Fruit fly (Drosophila melanogaster) Kc167 (cell line): Measurements from ENCODE around the gene Faa.
A peak's percentile ranks its signal among the peaks of the same experiment; 100 is the strongest.

Experiments used
- Myc ChIP-seq: fragments of >200 bp; optimal IDR thresholded peaks from 2 replicates; lab custom pipeline; 2017; ENCODE audit warnings: missing external identifiers
- Sin3A ChIP-seq: fragments of >200 bp; optimal IDR thresholded peaks from 2 replicates; lab custom pipeline; 2018; ENCODE audit warnings: missing external identifiers
- h ChIP-seq: fragments of >200 bp; optimal IDR thresholded peaks from 3 replicates; lab custom pipeline; 2018; ENCODE audit warnings: missing external identifiers
- insv ChIP-seq: fragments of >200 bp; optimal IDR thresholded peaks from 3 replicates; lab custom pipeline; 2018; ENCODE audit warnings: missing external identifiers
- psq ChIP-seq: fragments of >200 bp; optimal IDR thresholded peaks from 2 replicates; lab custom pipeline; 2017; ENCODE audit warnings: missing external identifiers
- ttk ChIP-seq: sonication (Bioruptor generic); optimal IDR thresholded peaks from 2 replicates; lab custom pipeline; 2017; ENCODE audit warnings: missing external identifiers

Faa gene

dm6 chr3L:4073755-4074154 is at the start of gene Faa:
Gene Faa, minus strand, starts transcription at chr3L:4073954.
- TF ChIP-seq insv, result no peak
- no peak for TF ChIP-seq ttk (lab: Kevin White, UChicago)
- no peak for TF ChIP-seq Sin3A (lab: Kevin White, UChicago)
- TF ChIP-seq psq, result no peak
- no peak for TF ChIP-seq h
- no peak for TF ChIP-seq Myc (lab: Kevin White, UChicago)

dm6 chr3L:4122185-4122767 is 48.5 kb upstream of the Faa start, which contains the start of gene Chd64:
Gene Chd64, minus strand, starts transcription at chr3L:4122388.
- no peak for TF ChIP-seq psq
- no peak for TF ChIP-seq ttk (lab: Kevin White, UChicago)

dm6 chr3L:4121589-4121988 is 47.8 kb upstream of the Faa start:
- TF ChIP-seq Myc (lab: Kevin White, UChicago), result no peak
- no peak for TF ChIP-seq insv
- no peak for TF ChIP-seq ttk (lab: Kevin White, UChicago)
- TF ChIP-seq h, result no peak
- no peak for TF ChIP-seq Sin3A (lab: Kevin White, UChicago)
- no peak for TF ChIP-seq psq

dm6 chr3L:4120358-4121349 is 46.9 kb upstream of the Faa start:
- peak; percentile 16 for TF ChIP-seq ttk (lab: Kevin White, UChicago)
- no peak for TF ChIP-seq Myc (lab: Kevin White, UChicago)

- TF ChIP-seq Myc (lab: Kevin White, UChicago) (no peak), insv (no peak), ttk (lab: Kevin White, UChicago) (no peak), psq (no peak), Sin3A (lab: Kevin White, UChicago) (no peak), h (no peak)
These were observed 46.0 kb upstream of the Faa start for dm6 chr3L:4119636-4120357.

- no peak for TF ChIP-seq Myc (lab: Kevin White, UChicago)
- TF ChIP-seq insv, result no peak
- no peak for TF ChIP-seq psq
- TF ChIP-seq Sin3A (lab: Kevin White, UChicago), result no peak
- no peak for TF ChIP-seq h
- no peak for TF ChIP-seq ttk (lab: Kevin White, UChicago)
These were observed 44.6 kb upstream of the Faa start for dm6 chr3L:4118339-4118738.

- TF ChIP-seq Sin3A (lab: Kevin White, UChicago), result no peak
These were observed 43.7 kb upstream of the Faa start for dm6 chr3L:4117493-4117892.

dm6 chr3L:4116490-4117367 is 43.0 kb upstream of the Faa start:
- TF ChIP-seq ttk (lab: Kevin White, UChicago) (no peak), Myc (lab: Kevin White, UChicago) (no peak), insv (no peak), psq (no peak), Sin3A (lab: Kevin White, UChicago) (no peak), h (no peak)

dm6 chr3L:4115701-4116100 is 41.9 kb upstream of the Faa start:
- TF ChIP-seq insv, result no peak

dm6 chr3L:4115107-4115506 is 41.4 kb upstream of the Faa start:
- no peak for TF ChIP-seq ttk (lab: Kevin White, UChicago)
- no peak for TF ChIP-seq h
- TF ChIP-seq insv, result no peak
- TF ChIP-seq Myc (lab: Kevin White, UChicago), result no peak
- no peak for TF ChIP-seq Sin3A (lab: Kevin White, UChicago)
- no peak for TF ChIP-seq psq

- TF ChIP-seq Myc (lab: Kevin White, UChicago) (no peak), insv (no peak), psq (no peak), Sin3A (lab: Kevin White, UChicago) (no peak), ttk (lab: Kevin White, UChicago) (no peak), h (no peak)
These were observed 40.2 kb upstream of the Faa start for dm6 chr3L:4113998-4114397.

- TF ChIP-seq h, result no peak
- no peak for TF ChIP-seq Myc (lab: Kevin White, UChicago)
- no peak for TF ChIP-seq Sin3A (lab: Kevin White, UChicago)
These were observed 36.5 kb upstream of the Faa start for dm6 chr3L:4110212-4110611.
